Worm (Caenorhabditis elegans) whole organism, young adult: Measurements from ENCODE around the gene clh-1.

Experiments used
- B0019.2 ChIP-seq: fragments of 200-800 bp; sonication (Bioruptor generic); conservative IDR thresholded peaks from 2 replicates; pipeline ENCODE4 v1.3.6; 2022; ENCODE audit warnings: missing genetic modification reagents, missing genetic modification characterization, missing compliant biosample characterization
- C06A6.2 ChIP-seq: fragments of 200-800 bp; sonication (Bioruptor generic); conservative IDR thresholded peaks from 2 replicates; pipeline ENCODE4 v1.3.6; 2022; ENCODE audit warnings: missing genetic modification characterization, missing compliant biosample characterization
- F22D6.2 ChIP-seq: sonication (generic microtip); optimal IDR thresholded peaks from 2 replicates; lab custom pipeline; 2016; ENCODE audit warnings: mild to moderate bottlenecking, missing genetic modification characterization, missing compliant biosample characterization
- F23B12.7 ChIP-seq: sonication (generic microtip); optimal IDR thresholded peaks from 2 replicates; lab custom pipeline; 2017; ENCODE audit warnings: missing genetic modification characterization, mild to moderate bottlenecking, missing compliant biosample characterization, antibody characterized with exemption, moderate library complexity; ENCODE audit not compliant: insufficient read depth
- F57C9.4 ChIP-seq: sonication (generic microtip); optimal IDR thresholded peaks from 2 replicates; lab custom pipeline; 2017; ENCODE audit warnings: mild to moderate bottlenecking, missing genetic modification characterization, missing compliant biosample characterization
- K11D2.4 ChIP-seq: fragments of 200-800 bp; sonication (Bioruptor generic); IDR thresholded peaks from 2 replicates; pipeline ENCODE4 v1.3.6; 2022; ENCODE audit warnings: missing genetic modification reagents, missing genetic modification characterization, missing compliant biosample characterization
- Y56A3A.18 ChIP-seq: fragments of 200-800 bp; sonication (Bioruptor generic); IDR thresholded peaks from 2 replicates; pipeline ENCODE4 v1.3.6; 2022; ENCODE audit warnings: missing genetic modification reagents, missing genetic modification characterization, missing compliant biosample characterization
- ZK185.1 ChIP-seq: sonication (generic microtip); optimal IDR thresholded peaks from 2 replicates; lab custom pipeline; 2016; ENCODE audit warnings: mild to moderate bottlenecking, missing genetic modification characterization, missing compliant biosample characterization; ENCODE audit not compliant: poor library complexity, severe bottlenecking
- aptf-2 ChIP-seq: fragments of 200-800 bp; sonication (Bioruptor generic); conservative IDR thresholded peaks from 2 replicates; pipeline ENCODE4 v1.3.6; 2022; ENCODE audit warnings: missing genetic modification reagents, missing genetic modification characterization, missing compliant biosample characterization
- aptf-3 ChIP-seq: fragments of 200-800 bp; sonication (Bioruptor generic); IDR thresholded peaks from 2 replicates; pipeline ENCODE4 v1.3.6; 2022; ENCODE audit warnings: missing genetic modification characterization, missing compliant biosample characterization
- athp-1 ChIP-seq: sonication (generic microtip); optimal IDR thresholded peaks from 2 replicates; lab custom pipeline; 2017; ENCODE audit warnings: mild to moderate bottlenecking, missing genetic modification characterization, missing compliant biosample characterization
- attf-5 ChIP-seq: fragments of 200-800 bp; sonication (Bioruptor generic); optimal IDR thresholded peaks from 2 replicates; lab custom pipeline; 2018; ENCODE audit warnings: mild to moderate bottlenecking, missing genetic modification characterization, missing compliant biosample characterization
- attf-6 ChIP-seq: fragments of 200-800 bp; sonication (Bioruptor generic); IDR thresholded peaks from 2 replicates; pipeline ENCODE4 v1.3.6; 2022; ENCODE audit warnings: missing genetic modification reagents, missing genetic modification characterization, missing compliant biosample characterization
- ccch-3 ChIP-seq: fragments of 200-800 bp; sonication (Bioruptor generic); optimal IDR thresholded peaks from 2 replicates; lab custom pipeline; 2018; ENCODE audit warnings: mild to moderate bottlenecking, missing genetic modification characterization, missing compliant biosample characterization
- dpff-1 ChIP-seq: sonication (generic microtip); optimal IDR thresholded peaks from 2 replicates; lab custom pipeline; 2017; ENCODE audit warnings: mild to moderate bottlenecking, missing genetic modification characterization, missing compliant biosample characterization
- dpl-1 ChIP-seq: fragments of 150-350 bp; optimal IDR thresholded peaks from 2 replicates; lab custom pipeline; 2014; ENCODE audit warnings: missing biosample characterization, missing genetic modification reagents, missing genetic modification characterization
- egl-18 ChIP-seq: fragments of 200-800 bp; sonication (Bioruptor generic); IDR thresholded peaks from 2 replicates; pipeline ENCODE4 v1.3.6; 2022; ENCODE audit warnings: missing genetic modification reagents, missing genetic modification characterization, missing compliant biosample characterization
- fkh-3 ChIP-seq: sonication (generic microtip); optimal IDR thresholded peaks from 2 replicates; lab custom pipeline; 2016; ENCODE audit warnings: mild to moderate bottlenecking, missing genetic modification characterization, missing compliant biosample characterization
- hrde-1 ChIP-seq: sonication (generic microtip); optimal IDR thresholded peaks from 2 replicates; lab custom pipeline; 2016; ENCODE audit warnings: missing genetic modification characterization, mild to moderate bottlenecking, missing compliant biosample characterization, moderate library complexity, missing genotype, missing genetic modification reagents, borderline replicate concordance
- lag-1 ChIP-seq: fragments of 200-800 bp; sonication (Bioruptor generic); IDR thresholded peaks from 2 replicates; pipeline ENCODE4 v1.3.6; 2022; ENCODE audit warnings: missing genetic modification reagents, missing genetic modification characterization, missing compliant biosample characterization
- lin-26 ChIP-seq: fragments of 200-800 bp; sonication (Bioruptor generic); IDR thresholded peaks from 2 replicates; pipeline ENCODE4 v1.3.6; 2022; ENCODE audit warnings: missing genetic modification reagents, missing genetic modification characterization, missing compliant biosample characterization
- lin-40 ChIP-seq: sonication (generic microtip); optimal IDR thresholded peaks from 2 replicates; lab custom pipeline; 2016; ENCODE audit warnings: missing genetic modification characterization, mild to moderate bottlenecking, missing compliant biosample characterization, missing genotype, missing genetic modification reagents
- lin-54 ChIP-seq: fragments of 200-800 bp; sonication (Bioruptor generic); optimal IDR thresholded peaks from 2 replicates; lab custom pipeline; 2018; ENCODE audit warnings: mild to moderate bottlenecking, missing genetic modification characterization, missing compliant biosample characterization
- lir-1 ChIP-seq: fragments of 200-800 bp; sonication (Bioruptor generic); conservative IDR thresholded peaks from 2 replicates; pipeline ENCODE4 v1.3.6; 2022; ENCODE audit warnings: missing genetic modification reagents, missing genetic modification characterization, missing compliant biosample characterization
- lsy-27 ChIP-seq: sonication (generic microtip); optimal IDR thresholded peaks from 2 replicates; lab custom pipeline; 2017; ENCODE audit warnings: missing genetic modification characterization, mild to moderate bottlenecking, missing compliant biosample characterization, antibody characterized with exemption, missing genotype, borderline replicate concordance; ENCODE audit not compliant: insufficient read depth
- mes-4 ChIP-seq: sonication (generic microtip); optimal IDR thresholded peaks from 2 replicates; lab custom pipeline; 2016; ENCODE audit warnings: missing genotype, missing genetic modification characterization, missing compliant biosample characterization
- mxl-1 ChIP-seq: sonication (generic microtip); optimal IDR thresholded peaks from 2 replicates; lab custom pipeline; 2016; ENCODE audit warnings: missing genetic modification characterization, missing compliant biosample characterization
- nfya-1 ChIP-seq: sonication (generic microtip); optimal IDR thresholded peaks from 2 replicates; lab custom pipeline; 2017; ENCODE audit warnings: antibody characterized with exemption, missing compliant biosample characterization, missing genetic modification characterization, borderline replicate concordance; ENCODE audit not compliant: insufficient read depth
- nfyb-1 ChIP-seq: fragments of 200-800 bp; sonication (Bioruptor generic); IDR thresholded peaks from 2 replicates; pipeline ENCODE4 v1.3.6; 2022; ENCODE audit warnings: missing genetic modification reagents, missing genetic modification characterization, missing compliant biosample characterization
- nhr-27 ChIP-seq: fragments of 200-800 bp; sonication (Bioruptor generic); optimal IDR thresholded peaks from 2 replicates; lab custom pipeline; 2018; ENCODE audit warnings: mild to moderate bottlenecking, missing genetic modification characterization, moderate library complexity, missing compliant biosample characterization
- nhr-80 ChIP-seq: sonication (generic microtip); optimal IDR thresholded peaks from 2 replicates; lab custom pipeline; 2016; ENCODE audit warnings: missing genetic modification characterization, missing compliant biosample characterization
- rcor-1 ChIP-seq: fragments of 200-800 bp; sonication (Bioruptor generic); IDR thresholded peaks from 2 replicates; pipeline ENCODE4 v1.3.6; 2022; ENCODE audit warnings: missing genetic modification reagents, missing genetic modification characterization, missing compliant biosample characterization
- repo-1 ChIP-seq: sonication (generic microtip); optimal IDR thresholded peaks from 2 replicates; lab custom pipeline; 2017; ENCODE audit warnings: mild to moderate bottlenecking, missing genetic modification characterization, missing compliant biosample characterization
- snpc-1.1 ChIP-seq: sonication (generic microtip); optimal IDR thresholded peaks from 2 replicates; lab custom pipeline; 2017; ENCODE audit warnings: missing genetic modification characterization, mild to moderate bottlenecking, missing compliant biosample characterization, antibody characterized with exemption, moderate library complexity, missing genotype, missing genetic modification reagents; ENCODE audit not compliant: insufficient read depth
- snpc-3.4 ChIP-seq: sonication (generic microtip); optimal IDR thresholded peaks from 2 replicates; lab custom pipeline; 2017; ENCODE audit warnings: missing genetic modification characterization, mild to moderate bottlenecking, missing compliant biosample characterization, antibody characterized with exemption, moderate library complexity, missing genotype, missing genetic modification reagents
- somi-1 ChIP-seq: fragments of 200-800 bp; sonication (Bioruptor generic); optimal IDR thresholded peaks from 2 replicates; lab custom pipeline; 2018; ENCODE audit warnings: mild to moderate bottlenecking, missing genetic modification characterization, missing compliant biosample characterization
- tbx-9 ChIP-seq: sonication (generic microtip); optimal IDR thresholded peaks from 2 replicates; lab custom pipeline; 2016; ENCODE audit warnings: borderline replicate concordance, missing genetic modification characterization, inconsistent platforms, missing compliant biosample characterization
- unc-62 ChIP-seq: fragments of 150-350 bp; optimal IDR thresholded peaks from 2 replicates; lab custom pipeline; 2014; ENCODE audit warnings: missing biosample characterization, missing genetic modification reagents, missing genetic modification characterization
- ztf-22 ChIP-seq: fragments of 200-800 bp; sonication (Bioruptor generic); optimal IDR thresholded peaks from 2 replicates; lab custom pipeline; 2018; ENCODE audit warnings: mild to moderate bottlenecking, missing genetic modification characterization, moderate library complexity, missing compliant biosample characterization
- ztf-25 ChIP-seq: fragments of 200-800 bp; sonication (Bioruptor generic); IDR thresholded peaks from 2 replicates; pipeline ENCODE4 v1.3.6; 2022; ENCODE audit warnings: missing genetic modification reagents, missing genetic modification characterization, missing compliant biosample characterization

Gene clh-1

DNA sequence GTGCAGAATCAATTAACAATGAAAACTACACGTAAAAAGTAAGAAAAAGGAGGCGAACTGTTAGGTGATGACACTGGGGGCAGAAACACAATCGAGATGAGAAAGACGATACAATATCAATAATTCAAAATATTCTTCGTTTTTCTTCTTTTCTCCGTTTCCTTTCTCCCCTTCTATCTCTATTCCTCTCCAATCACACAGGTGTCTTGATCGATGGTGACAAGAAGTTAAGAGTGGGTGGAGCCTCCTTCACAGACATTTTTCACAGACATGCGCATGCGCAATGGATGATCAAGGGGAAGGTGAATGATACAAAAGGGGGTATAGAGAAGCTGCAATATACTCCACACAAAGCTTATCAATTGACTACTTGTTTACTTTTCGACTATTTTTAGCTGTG is 1.5 kb downstream of the clh-1 start:
- TF ChIP-seq mes-4 (tag; lab: Kevin White, UChicago) = no peak
- TF ChIP-seq rcor-1 (GFP tag; lab: Robert Waterston, UW) = no peak
- no peak for TF ChIP-seq somi-1
- TF ChIP-seq repo-1 (tag; lab: Kevin White, UChicago) = no peak
- TF ChIP-seq nfyb-1 (GFP tag; lab: Robert Waterston, UW) = no peak
- no peak for TF ChIP-seq F23B12.7 (tag; lab: Kevin White, UChicago)
- no peak for TF ChIP-seq F57C9.4

- TF ChIP-seq nfyb-1 (GFP tag; lab: Robert Waterston, UW) (no peak), ZK185.1 (tag; lab: Kevin White, UChicago) (no peak), fkh-3 (tag; lab: Kevin White, UChicago) (no peak), nfya-1 (no peak), nhr-80 (tag; lab: Kevin White, UChicago) (no peak), K11D2.4 (no peak), attf-6 (GFP tag; lab: Robert Waterston, UW) (no peak), ztf-22 (GFP tag; lab: Kevin White, UChicago) (no peak), hrde-1 (tag; lab: Kevin White, UChicago) (no peak), repo-1 (tag; lab: Kevin White, UChicago) (no peak), lsy-27 (tag; lab: Kevin White, UChicago) (no peak), unc-62 (GFP tag; lab: Kevin White, UChicago) (no peak), C06A6.2 (GFP tag; lab: Robert Waterston, UW) (no peak), snpc-3.4 (tag; lab: Kevin White, UChicago) (no peak), athp-1 (no peak)
These were observed 3.2 kb downstream of the clh-1 start for ce11 chrII:11853108-11853507.

DNA sequence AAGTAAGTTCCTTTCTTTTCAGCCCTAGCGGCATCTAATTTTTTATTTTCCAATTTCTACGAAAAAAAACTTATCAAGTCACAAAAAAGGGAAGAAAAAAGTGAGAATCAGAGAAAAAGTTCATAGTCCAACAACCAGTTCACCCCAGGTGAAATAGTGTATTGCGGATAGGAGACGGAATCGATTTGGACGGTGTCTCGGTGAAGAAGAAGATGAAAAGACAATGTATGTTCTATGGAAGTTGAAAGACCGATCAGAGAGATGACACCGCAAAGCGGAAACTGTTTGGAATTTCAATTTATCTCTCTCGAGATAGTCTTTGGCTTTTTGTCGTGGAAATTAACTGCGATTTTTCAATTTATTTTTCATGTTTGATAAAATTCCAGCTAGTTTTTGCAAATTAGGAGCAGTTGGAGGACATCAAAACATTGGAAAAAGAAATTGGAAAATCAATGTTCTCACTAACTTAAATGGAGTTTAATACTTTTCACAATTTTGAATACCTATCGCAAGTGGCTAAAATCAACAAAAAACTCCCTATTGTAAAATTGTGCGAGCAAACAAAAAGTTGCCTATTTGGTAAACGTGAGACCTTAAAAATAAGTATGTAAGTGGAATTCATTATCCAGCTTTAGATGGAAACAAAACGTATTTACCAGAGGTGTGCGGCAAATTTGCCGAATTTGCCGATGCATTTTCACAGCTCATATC is 3.9 kb downstream of the clh-1 start:
- TF ChIP-seq lin-54 (GFP tag; lab: Kevin White, UChicago) (no peak), lir-1 (GFP tag; lab: Robert Waterston, UW) (no peak), lin-40 (tag; lab: Kevin White, UChicago) (peak; percentile 16), F22D6.2 (no peak), tbx-9 (tag; lab: Kevin White, UChicago) (no peak), ztf-25 (no peak), F57C9.4 (no peak)

- TF ChIP-seq fkh-3 (tag; lab: Kevin White, UChicago) (no peak), repo-1 (tag; lab: Kevin White, UChicago) (no peak), ZK185.1 (tag; lab: Kevin White, UChicago) (no peak), attf-5 (GFP tag; lab: Kevin White, UChicago) (no peak), mxl-1 (tag; lab: Kevin White, UChicago) (no peak), ccch-3 (GFP tag; lab: Kevin White, UChicago) (no peak), Y56A3A.18 (no peak), egl-18 (GFP tag; lab: Robert Waterston, UW) (no peak), lin-26 (GFP tag; lab: Robert Waterston, UW) (no peak), dpl-1 (GFP tag; lab: Kevin White, UChicago) (no peak), B0019.2 (GFP tag; lab: Robert Waterston, UW) (no peak), snpc-3.4 (tag; lab: Kevin White, UChicago) (no peak), dpff-1 (tag; lab: Kevin White, UChicago) (no peak), aptf-3 (GFP tag; lab: Robert Waterston, UW) (no peak), snpc-1.1 (tag; lab: Kevin White, UChicago) (no peak), aptf-2 (no peak), lin-40 (tag; lab: Kevin White, UChicago) (no peak), nhr-27 (tag; lab: Kevin White, UChicago) (no peak), lag-1 (GFP tag; lab: Robert Waterston, UW) (no peak)
These were observed 6.7 kb downstream of the clh-1 start for ce11 chrII:11849572-11849971.
